Worm (Caenorhabditis elegans) whole organism, L4/young adult: Measurements from ENCODE around the gene nas-31.

ENCODE experiments used
- dao-5 ChIP-seq: sonication (generic microtip); optimal IDR thresholded peaks from 2 replicates; lab custom pipeline; 2016; ENCODE audit warnings: missing genotype, missing genetic modification characterization, moderate library complexity, missing compliant biosample characterization
- him-1 ChIP-seq: sonication (generic microtip); optimal IDR thresholded peaks from 2 replicates; lab custom pipeline; 2016; ENCODE audit warnings: missing genotype, missing genetic modification reagents, missing genetic modification characterization, missing compliant biosample characterization

- TF ChIP-seq him-1 (tag; lab: Kevin White, UChicago) (no peak), dao-5 (tag; lab: Kevin White, UChicago) (no peak)
Measured at ce11 chrV:10942161-10942560, 20.5 kb upstream of the nas-31 start, which contains the start of gene zip-9.
